Worm (Caenorhabditis elegans) whole organism, early embryonic: Measurements from ENCODE around the gene srg-41.

ENCODE experiments used
- ama-1 ChIP-seq: fragments of 150-350 bp; optimal IDR thresholded peaks from 2 replicates; lab custom pipeline; 2014
- tbx-11 ChIP-seq: fragments of 200-800 bp; sonication (Bioruptor generic); IDR thresholded peaks from 2 replicates; pipeline ENCODE4 v1.3.6; 2022; ENCODE audit warnings: missing genetic modification characterization, missing compliant biosample characterization

- TF ChIP-seq tbx-11 (GFP tag; lab: Robert Waterston, UW) (no peak), ama-1 (lab: Kevin White, UChicago) (no peak)
Measured at ce11 chrV:11198094-11198493, 36.4 kb upstream of the srg-41 start.
